Fruit fly (Drosophila melanogaster): ENCODE results near the gene CG43133.

The CG43133 gene

DNA sequence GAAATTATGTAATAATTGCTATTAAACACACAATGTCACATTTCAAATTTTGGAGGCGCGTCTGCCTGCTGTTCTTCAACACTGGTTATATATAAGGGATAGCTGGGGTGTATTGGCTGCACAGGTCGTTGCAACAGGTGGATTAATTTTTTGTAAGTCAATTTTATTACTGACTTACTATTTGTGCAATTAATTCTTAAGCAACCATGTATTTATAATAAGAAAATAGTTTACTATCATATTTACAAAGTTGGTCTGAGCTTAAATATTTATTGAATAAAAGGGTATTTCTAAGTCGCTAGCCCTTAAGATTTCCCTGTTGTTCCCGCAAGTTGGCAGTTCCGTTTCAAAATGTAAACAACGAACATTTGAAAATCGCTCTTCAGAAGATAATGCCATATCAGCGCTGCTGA lies 37.2 kb downstream of the CG43133 start, which contains the start of gene RhoGAP16F (continued):
- TF ChIP-seq jigr1 (GFP tag; IDR thresholded peaks at IDR 0.05), result peak; percentile 71
- no peak for TF ChIP-seq TFAM (GFP tag; optimal IDR thresholded peaks at IDR 0.05)
- peak; percentile 62 for TF ChIP-seq CG7786 (GFP tag; optimal IDR thresholded peaks at IDR 0.05)
- peak; percentile 88 for TF ChIP-seq sob (GFP tag; IDR thresholded peaks at IDR 0.05)
- TF ChIP-seq CG4707 (GFP tag; optimal IDR thresholded peaks at IDR 0.05), result peak; percentile 10
- TF ChIP-seq Oli (tag; optimal IDR thresholded peaks at IDR 0.05), result peak; percentile 84
- TF ChIP-seq Nf-YC (tag; optimal IDR thresholded peaks at IDR 0.05), result peak; percentile 72
- peak; percentile 73; the same call in 1 of the 2 replicates for TF ChIP-seq stc (GFP tag; IDR thresholded peaks at IDR 0.05)
- peak; percentile 29 for TF ChIP-seq her (GFP tag; optimal IDR thresholded peaks at IDR 0.05)
- TF ChIP-seq Sox100B (GFP tag; optimal IDR thresholded peaks at IDR 0.05), result peak; percentile 79
- TF ChIP-seq CG33213 (GFP tag; optimal IDR thresholded peaks at IDR 0.05), result peak; percentile 59
- TF ChIP-seq HLH54F (GFP tag; optimal IDR thresholded peaks at IDR 0.05), result peak; percentile 83
- TF ChIP-seq tio (GFP tag; optimal IDR thresholded peaks at IDR 0.05), result no peak
- TF ChIP-seq abd-A (tag; optimal IDR thresholded peaks at IDR 0.05), result no peak
- TF ChIP-seq CG7963 (GFP tag; IDR thresholded peaks at IDR 0.05; ENCODE audit: partially characterized antibody), result no peak
- peak; percentile 89 for TF ChIP-seq ind (GFP tag; optimal IDR thresholded peaks at IDR 0.05)
- peak; percentile 79 for TF ChIP-seq CG9817 (tag; optimal IDR thresholded peaks at IDR 0.05)
- peak; percentile 74 for TF ChIP-seq lbe (GFP tag; optimal IDR thresholded peaks at IDR 0.05)
- peak; percentile 64; the same call in 1 of the 2 replicates for TF ChIP-seq CG5953 (GFP tag; IDR thresholded peaks at IDR 0.05)
- TF ChIP-seq jing (GFP tag; optimal IDR thresholded peaks at IDR 0.05), result peak; percentile 71
- TF ChIP-seq CG10654 (GFP tag; optimal IDR thresholded peaks at IDR 0.05), result peak; percentile 87
- TF ChIP-seq lov (optimal IDR thresholded peaks at IDR 0.05), result no peak
- TF ChIP-seq lov (GFP tag; IDR thresholded peaks at IDR 0.05), result 0 out of 3 replicates have a peak, but pooled peaks have one; percentile 53
- peak; percentile 77 to 88 for TF ChIP-seq dpn (GFP tag; optimal IDR thresholded peaks at IDR 0.05)
- peak; percentile 83 for TF ChIP-seq dmrt99B (tag; optimal IDR thresholded peaks at IDR 0.05)
- peak; percentile 9 for TF ChIP-seq en (GFP tag; optimal IDR thresholded peaks at IDR 0.05)
- TF ChIP-seq eve (GFP tag; optimal IDR thresholded peaks at IDR 0.05), result no peak
- TF ChIP-seq Myb (GFP tag; optimal IDR thresholded peaks at IDR 0.05), result peak; percentile 79
- 0 out of 3 replicates have a peak, but pooled peaks have one; percentile 34 for TF ChIP-seq CG2199 (GFP tag; IDR thresholded peaks at IDR 0.05)
- TF ChIP-seq BtbVII (GFP tag; optimal IDR thresholded peaks at IDR 0.05), result peak; percentile 71

DNA sequence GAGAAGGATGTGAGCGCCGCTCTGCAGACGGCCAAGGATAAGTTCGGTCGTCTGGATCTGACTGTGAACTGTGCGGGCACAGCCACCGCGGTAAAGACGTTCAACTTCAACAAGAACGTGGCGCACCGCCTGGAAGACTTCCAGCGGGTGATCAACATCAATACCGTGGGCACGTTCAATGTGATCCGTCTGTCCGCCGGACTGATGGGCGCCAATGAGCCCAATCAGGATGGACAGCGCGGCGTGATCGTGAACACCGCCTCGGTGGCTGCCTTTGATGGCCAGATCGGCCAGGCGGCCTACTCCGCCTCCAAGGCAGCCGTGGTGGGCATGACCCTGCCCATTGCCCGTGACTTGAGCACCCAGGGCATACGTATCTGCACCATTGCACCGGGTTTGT lies 37.9 kb downstream of the CG43133 start:
- TF ChIP-seq CG6854 (GFP tag; optimal IDR thresholded peaks at IDR 0.05) (no peak), psq (GFP tag; optimal IDR thresholded peaks at IDR 0.05) (no peak), lola (GFP tag; optimal IDR thresholded peaks at IDR 0.05) (no peak), inv (GFP tag; IDR thresholded peaks at IDR 0.05; ENCODE audit: partially characterized antibody) (no peak), CG9932 (GFP tag; IDR thresholded peaks at IDR 0.05) (no peak), Doc2 (GFP tag; IDR thresholded peaks at IDR 0.05) (no peak), CG2199 (GFP tag; IDR thresholded peaks at IDR 0.05) (no peak), h (optimal IDR thresholded peaks at IDR 0.05) (no peak), Gug (GFP tag; IDR thresholded peaks at IDR 0.05) (no peak), zfh2 (GFP tag; optimal IDR thresholded peaks at IDR 0.05) (no peak), CG13296 (GFP tag; optimal IDR thresholded peaks at IDR 0.05) (no peak), dpn (GFP tag; optimal IDR thresholded peaks at IDR 0.05) (no peak), CG9817 (tag; optimal IDR thresholded peaks at IDR 0.05) (no peak), disco-r (GFP tag; optimal IDR thresholded peaks at IDR 0.05) (no peak), Abd-B (GFP tag; optimal IDR thresholded peaks at IDR 0.05) (no peak)
